Worm (Caenorhabditis elegans): ENCODE results near the gene F56A8.9.

The F56A8.9 gene

ce11 chrIII:13246265-13246664 lies 8.2 kb upstream of the F56A8.9 start, which contains the start of gene anoh-1:
Gene anoh-1 (plus strand): TSS chrIII:13246565.
- TF ChIP-seq mml-1 (tag; optimal IDR thresholded peaks at IDR 0.05) (no peak), fkh-10 (GFP tag; optimal IDR thresholded peaks at IDR 0.05) (no peak), unc-62 (GFP tag; optimal IDR thresholded peaks at IDR 0.05) (no peak), skn-1 (tag; optimal IDR thresholded peaks at IDR 0.05) (no peak), nhr-25 (tag; optimal IDR thresholded peaks at IDR 0.05) (no peak), egl-27 (tag; optimal IDR thresholded peaks at IDR 0.05) (no peak)

- TF ChIP-seq nhr-23 (tag; optimal IDR thresholded peaks at IDR 0.05) (peak; percentile 86), nhr-77 (tag; optimal IDR thresholded peaks at IDR 0.05) (no peak), pha-4 (tag; optimal IDR thresholded peaks at IDR 0.05) (peak; percentile 91), hmg-11 (tag; optimal IDR thresholded peaks at IDR 0.05) (peak; percentile 54), nhr-76 (tag; optimal IDR thresholded peaks at IDR 0.05) (no peak), lsy-12 (tag; optimal IDR thresholded peaks at IDR 0.05) (peak; percentile 41), pqm-1 (tag; optimal IDR thresholded peaks at IDR 0.05) (peak; percentile 10), mml-1 (tag; optimal IDR thresholded peaks at IDR 0.05) (no peak), elt-2 (tag; optimal IDR thresholded peaks at IDR 0.05) (peak; percentile 32), zag-1 (tag; optimal IDR thresholded peaks at IDR 0.05) (no peak), nhr-25 (tag; optimal IDR thresholded peaks at IDR 0.05) (peak; percentile 59), snpc-4 (tag; optimal IDR thresholded peaks at IDR 0.05) (peak; percentile 37), ztf-4 (tag; optimal IDR thresholded peaks at IDR 0.05) (no peak), nhr-237 (tag; optimal IDR thresholded peaks at IDR 0.05) (no peak), R02D3.7 (tag; optimal IDR thresholded peaks at IDR 0.05) (peak; percentile 97), jun-1 (tag; optimal IDR thresholded peaks at IDR 0.05) (peak; percentile 16), tbx-2 (tag; optimal IDR thresholded peaks at IDR 0.05) (no peak), mdl-1 (tag; optimal IDR thresholded peaks at IDR 0.05) (no peak), ceh-28 (tag; optimal IDR thresholded peaks at IDR 0.05) (peak; percentile 41), nfya-1 (tag; optimal IDR thresholded peaks at IDR 0.05; ENCODE audit: insufficient read depth) (peak; percentile 82), lin-15B (tag; optimal IDR thresholded peaks at IDR 0.05) (peak; percentile 68), lin-39 (tag; optimal IDR thresholded peaks at IDR 0.05) (peak; percentile 22), sea-2 (GFP tag; optimal IDR thresholded peaks at IDR 0.05) (no peak), ama-1 (optimal IDR thresholded peaks at IDR 0.05) (peak; percentile 31), ceh-16 (tag; optimal IDR thresholded peaks at IDR 0.05) (no peak), elt-3 (tag; optimal IDR thresholded peaks at IDR 0.05) (no peak), egl-5 (tag; optimal IDR thresholded peaks at IDR 0.05) (peak; percentile 43)
These were observed 2.0 kb downstream of the F56A8.9 start, which contains the start of gene F56A8.3 for ce11 chrIII:13256438-13256928. Gene F56A8.3 (plus strand): TSS chrIII:13256878.

ce11 chrIII:13258163-13258562 lies 3.7 kb downstream of the F56A8.9 start:
- TF ChIP-seq nfya-1 (tag; optimal IDR thresholded peaks at IDR 0.05; ENCODE audit: insufficient read depth) (peak; percentile 55), ztf-11 (tag; optimal IDR thresholded peaks at IDR 0.05) (no peak), nhr-67 (tag; optimal IDR thresholded peaks at IDR 0.05) (no peak), sea-2 (GFP tag; optimal IDR thresholded peaks at IDR 0.05) (peak; percentile 26), daf-12 (tag; optimal IDR thresholded peaks at IDR 0.05) (no peak), fkh-2 (tag; optimal IDR thresholded peaks at IDR 0.05) (no peak), egl-27 (tag; optimal IDR thresholded peaks at IDR 0.05) (no peak), lin-15B (tag; optimal IDR thresholded peaks at IDR 0.05) (peak; percentile 25), hmg-11 (tag; optimal IDR thresholded peaks at IDR 0.05) (peak; percentile 2), egl-5 (tag; optimal IDR thresholded peaks at IDR 0.05) (no peak)

ce11 chrIII:13258752-13259151 lies 4.3 kb downstream of the F56A8.9 start:
- TF ChIP-seq lin-15B (tag; optimal IDR thresholded peaks at IDR 0.05) (peak; percentile 15), ceh-28 (tag; optimal IDR thresholded peaks at IDR 0.05) (peak; percentile 41), ceh-9 (tag; optimal IDR thresholded peaks at IDR 0.05) (no peak), lsy-12 (tag; optimal IDR thresholded peaks at IDR 0.05) (peak; percentile 16), nhr-23 (tag; optimal IDR thresholded peaks at IDR 0.05) (peak; percentile 16), ceh-16 (tag; optimal IDR thresholded peaks at IDR 0.05) (no peak), pha-4 (tag; optimal IDR thresholded peaks at IDR 0.05) (peak; percentile 50), nfya-1 (tag; optimal IDR thresholded peaks at IDR 0.05; ENCODE audit: insufficient read depth) (peak; percentile 48), nhr-25 (tag; optimal IDR thresholded peaks at IDR 0.05) (peak; percentile 21)

Measured in whole organism, L3 larva.